Worm (Caenorhabditis elegans) whole organism, mixed stage, embryonic: Measurements from ENCODE around the gene cpr-1.

ENCODE experiments used
- ces-1 ChIP-seq: fragments of 150-350 bp; optimal IDR thresholded peaks from 2 replicates; lab custom pipeline; 2014; ENCODE audit warnings: missing biosample characterization, missing genetic modification reagents, missing genetic modification characterization
- lsy-2 ChIP-seq: fragments of 150-350 bp; optimal IDR thresholded peaks from 2 replicates; lab custom pipeline; 2014; ENCODE audit warnings: missing biosample characterization, missing genetic modification characterization
- nhr-2 ChIP-seq: fragments of 150-350 bp; optimal IDR thresholded peaks from 2 replicates; lab custom pipeline; 2014; ENCODE audit warnings: missing biosample characterization, missing genetic modification characterization
- nhr-237 ChIP-seq: fragments of 150-350 bp; optimal IDR thresholded peaks from 2 replicates; lab custom pipeline; 2014; ENCODE audit warnings: missing biosample characterization, missing genetic modification characterization
- pha-4 ChIP-seq: fragments of 150-350 bp; optimal IDR thresholded peaks from 2 replicates; lab custom pipeline; 2018; ENCODE audit warnings: missing biosample characterization, missing genetic modification reagents, missing genetic modification characterization
- snpc-4 ChIP-seq: fragments of 150-350 bp; optimal IDR thresholded peaks from 2 replicates; lab custom pipeline; 2014; ENCODE audit warnings: missing biosample characterization, missing genetic modification characterization
- tbx-8 ChIP-seq: fragments of 200-800 bp; sonication (Bioruptor generic); optimal IDR thresholded peaks from 2 replicates; lab custom pipeline; 2018; ENCODE audit warnings: mild to moderate bottlenecking, missing genetic modification characterization, moderate library complexity, missing compliant biosample characterization
- unc-39 ChIP-seq: fragments of 150-350 bp; optimal IDR thresholded peaks from 2 replicates; lab custom pipeline; 2014; ENCODE audit warnings: missing biosample characterization, missing genetic modification characterization
- unc-62 ChIP-seq: fragments of 150-350 bp; optimal IDR thresholded peaks from 2 replicates; lab custom pipeline; 2014; ENCODE audit warnings: missing biosample characterization, missing genetic modification reagents, missing genetic modification characterization

DNA sequence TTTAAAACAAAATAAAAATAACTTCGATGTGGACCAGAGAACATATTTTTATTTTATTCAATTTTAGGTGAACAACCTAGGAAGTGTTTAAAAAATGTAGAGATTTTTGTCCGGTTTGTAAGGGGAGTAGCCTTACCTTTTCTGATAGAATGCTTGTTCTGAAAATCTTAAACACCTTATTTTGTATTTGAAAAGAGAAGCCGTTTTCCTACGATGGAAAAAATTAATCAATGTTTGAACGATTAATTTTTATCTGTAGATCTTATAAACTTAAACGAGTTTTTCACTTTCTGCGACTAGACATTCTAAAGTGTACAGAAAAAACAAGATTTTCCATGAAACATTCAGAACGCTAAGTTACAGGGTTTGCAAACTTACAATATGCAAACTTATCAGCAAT is 33.0 kb upstream of the cpr-1 start, which contains the start of gene F58H1.6:
- TF ChIP-seq snpc-4 (tag; lab: Kevin White, UChicago) (no peak), nhr-2 (tag; lab: Kevin White, UChicago) (no peak), ces-1 (GFP tag; lab: Kevin White, UChicago) (no peak), tbx-8 (no peak), unc-39 (tag; lab: Kevin White, UChicago) (no peak), pha-4 (no peak), nhr-237 (tag; lab: Kevin White, UChicago) (no peak), lsy-2 (tag; lab: Kevin White, UChicago) (no peak), unc-62 (GFP tag; lab: Kevin White, UChicago) (no peak)
